Worm (Caenorhabditis elegans) whole organism, L1 larva: ENCODE results near the gene chw-1.
A peak's percentile ranks its signal among the peaks of the same experiment; 100 is the strongest.

Experiments used
- C04F5.9 ChIP-seq: sonication (generic microtip); optimal IDR thresholded peaks from 2 replicates; lab custom pipeline; 2016; ENCODE audit warnings: missing genetic modification characterization, missing compliant biosample characterization
- C34B4.2 ChIP-seq: sonication (generic microtip); optimal IDR thresholded peaks from 2 replicates; lab custom pipeline; 2017; ENCODE audit warnings: mild to moderate bottlenecking, missing genetic modification characterization, missing compliant biosample characterization
- F16B12.6 ChIP-seq: fragments of 150-350 bp; optimal IDR thresholded peaks from 2 replicates; lab custom pipeline; 2014; ENCODE audit warnings: missing biosample characterization, missing genetic modification characterization
- Y116A8C.19 ChIP-seq: sonication (generic microtip); optimal IDR thresholded peaks from 2 replicates; lab custom pipeline; 2016; ENCODE audit warnings: missing compliant biosample characterization, missing genetic modification characterization, borderline replicate concordance
- aha-1 ChIP-seq: fragments of 150-350 bp; optimal IDR thresholded peaks from 2 replicates; lab custom pipeline; 2014; ENCODE audit warnings: missing biosample characterization, missing genetic modification characterization
- alr-1 ChIP-seq: fragments of 200-800 bp; sonication (Bioruptor generic); optimal IDR thresholded peaks from 2 replicates; lab custom pipeline; 2018; ENCODE audit warnings: borderline replicate concordance, mild to moderate bottlenecking, missing genetic modification characterization, missing compliant biosample characterization
- aly-2 ChIP-seq: fragments of 150-350 bp; optimal IDR thresholded peaks from 2 replicates; lab custom pipeline; 2014; ENCODE audit warnings: missing biosample characterization, missing genetic modification characterization
- ceh-82 ChIP-seq, 3 experiments: fragments of 150-350 bp in 1 of 3; sonication (generic microtip) in 2 of 3; optimal IDR thresholded peaks; 2 replicates each; lab custom pipeline; 2014 to 2017; ENCODE audit warnings: missing biosample characterization in 3 of 3, missing genetic modification characterization in 3 of 3
- ceh-88 ChIP-seq: fragments of 200-800 bp; sonication (Bioruptor generic); IDR thresholded peaks from 2 replicates; pipeline ENCODE4 v1.3.6; 2022; ENCODE audit warnings: missing genetic modification characterization, missing compliant biosample characterization
- ceh-90 ChIP-seq: sonication (generic microtip); optimal IDR thresholded peaks from 2 replicates; lab custom pipeline; 2016; ENCODE audit warnings: missing genetic modification characterization, missing compliant biosample characterization
- dpl-1 ChIP-seq, 3 experiments: fragments of 150-350 bp in 2 of 3; sonication (generic microtip) in 1 of 3; optimal IDR thresholded peaks; 2 replicates each; lab custom pipeline; 2014 to 2017; ENCODE audit warnings: missing biosample characterization in 3 of 3, missing genetic modification characterization in 3 of 3, missing genetic modification reagents in 3 of 3
- efl-1 ChIP-seq, 4 experiments: fragments of 150-350 bp; optimal IDR thresholded peaks in 3 of 4; peaks in 1 of 4; 1 replicate in 1 of 4; 2 replicates in 3 of 4; lab custom pipeline; 2014; ENCODE audit warnings: missing biosample characterization in 2 of 4, missing genetic modification characterization in 2 of 4, missing genetic modification reagents in 2 of 4
- elt-2 ChIP-seq: sonication (generic microtip); optimal IDR thresholded peaks from 2 replicates; lab custom pipeline; 2016; ENCODE audit warnings: missing genetic modification characterization, mild to moderate bottlenecking, inconsistent platforms, missing compliant biosample characterization, missing genetic modification reagents
- elt-3 ChIP-seq, 6 experiments: fragments of 150-350 bp in 1 of 6; sonication (generic microtip); optimal IDR thresholded peaks; 2 replicates each; lab custom pipeline; 2017 to 2018; ENCODE audit warnings: missing biosample characterization in 6 of 6, missing genetic modification characterization in 6 of 6, inconsistent platforms in 1 of 6
- ets-5 ChIP-seq: fragments of 200-800 bp; sonication (Bioruptor generic); IDR thresholded peaks from 2 replicates; pipeline ENCODE4 v1.3.6; 2022; ENCODE audit warnings: missing genetic modification characterization, missing compliant biosample characterization
- fkh-10 ChIP-seq: sonication (generic microtip); optimal IDR thresholded peaks from 2 replicates; lab custom pipeline; 2017; ENCODE audit warnings: missing biosample characterization, missing genetic modification reagents, missing genetic modification characterization
- fkh-4 ChIP-seq: sonication (generic microtip); optimal IDR thresholded peaks from 2 replicates; lab custom pipeline; 2016; ENCODE audit warnings: missing compliant biosample characterization, missing genetic modification characterization, borderline replicate concordance
- fos-1 ChIP-seq: fragments of 150-350 bp; optimal IDR thresholded peaks from 2 replicates; lab custom pipeline; 2014; ENCODE audit warnings: missing biosample characterization, missing genetic modification characterization
- grh-1 ChIP-seq: fragments of 200-800 bp; sonication (Bioruptor generic); IDR thresholded peaks from 2 replicates; pipeline ENCODE4 v1.3.6; 2022; ENCODE audit warnings: missing genetic modification reagents, missing genetic modification characterization, missing compliant biosample characterization
- hlh-4 ChIP-seq: sonication (generic microtip); optimal IDR thresholded peaks from 2 replicates; lab custom pipeline; 2016; ENCODE audit warnings: mild to moderate bottlenecking, missing genetic modification characterization, missing compliant biosample characterization
- irx-1 ChIP-seq: sonication (generic microtip); optimal IDR thresholded peaks from 2 replicates; lab custom pipeline; 2016; ENCODE audit warnings: missing genetic modification characterization, missing compliant biosample characterization
- isw-1 ChIP-seq: fragments of 200-800 bp; sonication (Bioruptor generic); IDR thresholded peaks from 2 replicates; pipeline ENCODE4 v1.3.6; 2022; ENCODE audit warnings: missing genetic modification characterization, missing compliant biosample characterization
- jun-1 ChIP-seq: fragments of 150-350 bp; optimal IDR thresholded peaks from 2 replicates; lab custom pipeline; 2014; ENCODE audit warnings: missing biosample characterization, missing genetic modification reagents, missing genetic modification characterization
- lin-14 ChIP-seq: fragments of 200-800 bp; sonication (Bioruptor generic); optimal IDR thresholded peaks from 2 replicates; lab custom pipeline; 2018; ENCODE audit warnings: mild to moderate bottlenecking, missing genetic modification characterization, moderate library complexity, missing compliant biosample characterization
- lin-35 ChIP-seq, 2 experiments: fragments of 150-350 bp; optimal IDR thresholded peaks; 2 replicates each; lab custom pipeline; 2014; ENCODE audit warnings: missing biosample characterization in 2 of 2, missing genetic modification characterization in 2 of 2, missing genetic modification reagents in 2 of 2
- lir-3 ChIP-seq: sonication (generic microtip); optimal IDR thresholded peaks from 2 replicates; lab custom pipeline; 2016; ENCODE audit warnings: mild to moderate bottlenecking, missing genetic modification characterization, moderate library complexity, missing compliant biosample characterization; ENCODE audit not compliant: poor library complexity
- lsy-2 ChIP-seq, 2 experiments: fragments of 150-350 bp; optimal IDR thresholded peaks; 2 replicates each; lab custom pipeline; 2014; ENCODE audit warnings: missing biosample characterization in 2 of 2, missing genetic modification characterization in 2 of 2
- mab-9 ChIP-seq: fragments of 200-800 bp; sonication (Bioruptor generic); IDR thresholded peaks from 2 replicates; pipeline ENCODE4 v1.3.6; 2022; ENCODE audit warnings: missing genetic modification reagents, missing genetic modification characterization, missing compliant biosample characterization
- mdl-1 ChIP-seq, 2 experiments: fragments of 150-350 bp; optimal IDR thresholded peaks; 2 replicates each; lab custom pipeline; 2014 to 2017; ENCODE audit warnings: missing biosample characterization in 2 of 2, missing genetic modification characterization in 2 of 2, inconsistent platforms in 1 of 2
- mep-1 ChIP-seq: fragments of 150-350 bp; optimal IDR thresholded peaks from 2 replicates; lab custom pipeline; 2014; ENCODE audit warnings: missing biosample characterization, missing genetic modification characterization
- nhr-12 ChIP-seq: sonication (generic microtip); optimal IDR thresholded peaks from 2 replicates; lab custom pipeline; 2017; ENCODE audit warnings: missing biosample characterization, missing genetic modification characterization
- nhr-28 ChIP-seq: fragments of 150-350 bp; optimal IDR thresholded peaks from 2 replicates; lab custom pipeline; 2014; ENCODE audit warnings: missing biosample characterization, missing genetic modification characterization
- nhr-71 ChIP-seq: sonication (generic microtip); optimal IDR thresholded peaks from 2 replicates; lab custom pipeline; 2016; ENCODE audit warnings: mild to moderate bottlenecking, missing genetic modification characterization, moderate library complexity, missing compliant biosample characterization
- nhr-76 ChIP-seq: sonication (generic microtip); optimal IDR thresholded peaks from 2 replicates; lab custom pipeline; 2017; ENCODE audit warnings: missing biosample characterization, missing genetic modification characterization
- nhr-85 ChIP-seq: sonication (generic microtip); peaks from one replicate; lab custom pipeline; 2016; ENCODE audit warnings: missing genetic modification characterization, inconsistent platforms, missing compliant biosample characterization
- nhr-90 ChIP-seq: sonication (generic microtip); optimal IDR thresholded peaks from 2 replicates; lab custom pipeline; 2016; ENCODE audit warnings: mild to moderate bottlenecking, missing genetic modification characterization, missing compliant biosample characterization; ENCODE audit not compliant: poor library complexity
- pag-3 ChIP-seq: sonication (generic microtip); optimal IDR thresholded peaks from 2 replicates; lab custom pipeline; 2017; ENCODE audit warnings: missing genetic modification characterization, mild to moderate bottlenecking, missing compliant biosample characterization, antibody characterized with exemption, borderline replicate concordance; ENCODE audit not compliant: insufficient read depth
- pax-3 ChIP-seq: fragments of 200-800 bp; sonication (Bioruptor generic); optimal IDR thresholded peaks from 2 replicates; lab custom pipeline; 2018; ENCODE audit warnings: mild to moderate bottlenecking, missing genetic modification characterization, moderate library complexity, missing compliant biosample characterization
- rnt-1 ChIP-seq: sonication (generic microtip); optimal IDR thresholded peaks from 2 replicates; lab custom pipeline; 2016; ENCODE audit warnings: mild to moderate bottlenecking, missing genetic modification characterization, moderate library complexity, missing compliant biosample characterization
- skn-1 ChIP-seq: fragments of 150-350 bp; optimal IDR thresholded peaks from 2 replicates; lab custom pipeline; 2014; ENCODE audit warnings: missing biosample characterization, missing genetic modification characterization
- snu-23 ChIP-seq: sonication (generic microtip); optimal IDR thresholded peaks from 2 replicates; lab custom pipeline; 2016; ENCODE audit warnings: missing genetic modification characterization, missing compliant biosample characterization
- sox-4 ChIP-seq: sonication (generic microtip); optimal IDR thresholded peaks from 2 replicates; lab custom pipeline; 2016; ENCODE audit warnings: missing genetic modification characterization, missing compliant biosample characterization
- tlp-1 ChIP-seq: fragments of 150-350 bp; optimal IDR thresholded peaks from 2 replicates; lab custom pipeline; 2014; ENCODE audit warnings: missing biosample characterization, missing genetic modification characterization
- unc-130 ChIP-seq: fragments of 150-350 bp; optimal IDR thresholded peaks from 2 replicates; lab custom pipeline; 2017; ENCODE audit warnings: missing biosample characterization, missing genetic modification characterization, inconsistent platforms
- unc-30 ChIP-seq: sonication (generic microtip); optimal IDR thresholded peaks from 2 replicates; lab custom pipeline; 2017; ENCODE audit warnings: missing biosample characterization, missing genetic modification characterization
- unc-98 ChIP-seq: fragments of 200-800 bp; sonication (Bioruptor generic); IDR thresholded peaks from 2 replicates; pipeline ENCODE4 v1.3.6; 2022; ENCODE audit warnings: missing genetic modification characterization, missing compliant biosample characterization
- xbp-1 ChIP-seq: sonication (generic microtip); optimal IDR thresholded peaks from 2 replicates; lab custom pipeline; 2016; ENCODE audit warnings: missing genetic modification characterization, missing compliant biosample characterization
- zag-1 ChIP-seq: fragments of 150-350 bp; optimal IDR thresholded peaks from 2 replicates; lab custom pipeline; 2014; ENCODE audit warnings: missing biosample characterization, missing genetic modification characterization
- ztf-4 ChIP-seq: fragments of 150-350 bp; optimal IDR thresholded peaks from 2 replicates; lab custom pipeline; 2014; ENCODE audit warnings: missing biosample characterization, missing genetic modification characterization

Gene chw-1

ce11 chrV:10465478-10465877, 3.4 kb downstream of the chw-1 start (continued):
- TF ChIP-seq elt-2 (tag; lab: Kevin White, UChicago) (no peak), grh-1 (no peak)

ce11 chrV:10466607-10467092, 4.6 kb downstream of the chw-1 start:
- TF ChIP-seq pag-3 (tag; lab: Kevin White, UChicago) (no peak), nhr-28 (no peak), aha-1 (tag; lab: Kevin White, UChicago) (peak; percentile 100), efl-1 (optimal IDR thresholded peaks at IDR 0.05; lab: Kevin White, UChicago) (peak; percentile 85 to 91), efl-1 (GFP tag; optimal IDR thresholded peaks at IDR 0.05 in 1 of 2; lab: Kevin White, UChicago) (peak; percentile 55 to 96), rnt-1 (peak; percentile 89), elt-3 (tag; optimal IDR thresholded peaks at IDR 0.05; lab: Kevin White, UChicago) (peak in 4 of 6 experiments; percentile 90 to 97 (median 93)), mep-1 (tag; lab: Kevin White, UChicago) (peak; percentile 95), C04F5.9 (tag; lab: Kevin White, UChicago) (peak; percentile 50), irx-1 (tag; lab: Kevin White, UChicago) (peak; percentile 84), ceh-88 (GFP tag; lab: Robert Waterston, UW) (peak; percentile 72; the same call in 1 of the 2 replicates), isw-1 (GFP tag; lab: Robert Waterston, UW) (peak; percentile 76), unc-30 (no peak), mdl-1 (tag; optimal IDR thresholded peaks at IDR 0.05; lab: Kevin White, UChicago) (peak; percentile 90 to 99), aly-2 (tag; lab: Kevin White, UChicago) (peak; percentile 78), lir-3 (tag; lab: Kevin White, UChicago) (peak; percentile 75), unc-98 (GFP tag; lab: Robert Waterston, UW) (no peak; the same call in 1 of the 2 replicates), fkh-4 (tag; lab: Kevin White, UChicago) (no peak), unc-130 (tag; lab: Kevin White, UChicago) (peak; percentile 74), C34B4.2 (tag; lab: Kevin White, UChicago) (no peak), nhr-12 (tag; lab: Kevin White, UChicago) (no peak), nhr-76 (peak; percentile 47), lsy-2 (tag; optimal IDR thresholded peaks at IDR 0.05; lab: Kevin White, UChicago) (peak; percentile 85 to 93), hlh-4 (tag; lab: Kevin White, UChicago) (no peak), ztf-4 (tag; lab: Kevin White, UChicago) (peak; percentile 96), tlp-1 (no peak), jun-1 (peak; percentile 92), zag-1 (tag; lab: Kevin White, UChicago) (peak; percentile 93), ceh-82 (tag; optimal IDR thresholded peaks at IDR 0.05; lab: Kevin White, UChicago) (peak; percentile 93 to 95 (median 94)), sox-4 (tag; lab: Kevin White, UChicago) (peak; percentile 80), alr-1 (tag; lab: Kevin White, UChicago) (no peak), ets-5 (GFP tag; lab: Robert Waterston, UW) (no peak), fkh-10 (GFP tag; lab: Kevin White, UChicago) (peak; percentile 95), grh-1 (peak; percentile 74), mab-9 (GFP tag; lab: Robert Waterston, UW) (peak; percentile 80), Y116A8C.19 (tag; lab: Kevin White, UChicago) (no peak), F16B12.6 (tag; lab: Kevin White, UChicago) (peak; percentile 24), nhr-85 (tag; lab: Kevin White, UChicago) (peak; percentile 99), nhr-71 (peak; percentile 98), fos-1 (tag; lab: Kevin White, UChicago) (peak; percentile 95), elt-2 (tag; lab: Kevin White, UChicago) (peak; percentile 69), snu-23 (GFP tag; lab: Kevin White, UChicago) (peak; percentile 98), pax-3 (tag; lab: Kevin White, UChicago) (peak; percentile 90), skn-1 (tag; lab: Kevin White, UChicago) (peak; percentile 77), ceh-90 (tag; lab: Kevin White, UChicago) (peak; percentile 9), xbp-1 (peak; percentile 86), lin-35 (GFP tag; optimal IDR thresholded peaks at IDR 0.05; lab: Kevin White, UChicago) (peak; percentile 85 to 88), dpl-1 (GFP tag; optimal IDR thresholded peaks at IDR 0.05; lab: Kevin White, UChicago) (peak; percentile 62 to 71 (median 64)), nhr-90 (tag; lab: Kevin White, UChicago) (peak; percentile 90), lin-14 (peak; percentile 100)
